Fruit fly (Drosophila melanogaster): ENCODE results near the gene CG11663.

DNA sequence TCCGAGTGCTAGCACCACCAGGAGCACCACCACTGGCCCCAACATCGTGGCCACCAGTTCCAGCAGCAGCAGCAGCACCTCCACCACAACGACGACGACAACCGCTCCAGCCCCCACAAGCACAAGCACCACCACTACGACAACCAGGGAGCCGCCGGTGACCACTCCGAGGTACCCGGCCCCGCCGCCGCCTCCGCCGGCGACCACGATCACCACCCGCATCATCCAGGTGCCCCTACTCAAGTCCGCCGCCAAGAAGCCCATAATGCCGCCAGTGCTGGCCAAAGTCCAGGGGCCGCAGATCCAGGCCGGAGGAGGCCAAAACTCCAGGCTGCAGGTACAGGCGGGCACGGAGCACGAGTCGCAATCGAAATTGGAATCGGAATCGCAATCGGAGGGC, 39.7 kb downstream of the CG11663 start:
- no peak for TF ChIP-seq CTCF (optimal IDR thresholded peaks at IDR 0.05)
- TF ChIP-seq CG8478 (optimal IDR thresholded peaks at IDR 0.05), result no peak

Measured in S2 (cell line).